Worm (Caenorhabditis elegans) whole organism, L2 larva: ENCODE data around the gene H10D18.5.

ENCODE experiments used
- C34F6.9 ChIP-seq: fragments of 150-350 bp; optimal IDR thresholded peaks from 2 replicates; lab custom pipeline; 2014; ENCODE audit warnings: missing biosample characterization, missing genetic modification characterization
- F13H6.1 ChIP-seq: sonication (generic microtip); optimal IDR thresholded peaks from 2 replicates; lab custom pipeline; 2016; ENCODE audit warnings: missing genetic modification characterization, missing compliant biosample characterization
- R02D3.7 ChIP-seq: fragments of 150-350 bp; optimal IDR thresholded peaks from 2 replicates; lab custom pipeline; 2014; ENCODE audit warnings: missing biosample characterization, missing genetic modification characterization
- Y55F3AM.14 ChIP-seq: fragments of 200-800 bp; sonication (Bioruptor generic); optimal IDR thresholded peaks from 2 replicates; lab custom pipeline; 2018; ENCODE audit warnings: mild to moderate bottlenecking, missing genetic modification characterization, missing compliant biosample characterization
- alr-1 ChIP-seq: fragments of 150-350 bp; optimal IDR thresholded peaks from 2 replicates; lab custom pipeline; 2014; ENCODE audit warnings: missing biosample characterization, missing genetic modification characterization
- aly-2 ChIP-seq: fragments of 150-350 bp; optimal IDR thresholded peaks from 2 replicates; lab custom pipeline; 2014; ENCODE audit warnings: missing biosample characterization, missing genetic modification characterization
- ama-1 ChIP-seq: fragments of 150-350 bp; optimal IDR thresholded peaks from 2 replicates; lab custom pipeline; 2018; ENCODE audit warnings: inconsistent platforms
- ceh-16 ChIP-seq: fragments of 150-350 bp; optimal IDR thresholded peaks from 2 replicates; lab custom pipeline; 2014; ENCODE audit warnings: missing biosample characterization, missing genetic modification characterization
- ceh-82 ChIP-seq: fragments of 150-350 bp; optimal IDR thresholded peaks from 2 replicates; lab custom pipeline; 2014; ENCODE audit warnings: missing biosample characterization, missing genetic modification characterization
- crh-2 ChIP-seq: sonication (generic microtip); optimal IDR thresholded peaks from 2 replicates; lab custom pipeline; 2017; ENCODE audit warnings: missing biosample characterization, missing genetic modification characterization
- dmd-4 ChIP-seq: sonication (generic microtip); optimal IDR thresholded peaks from 2 replicates; lab custom pipeline; 2017; ENCODE audit warnings: missing biosample characterization, missing genetic modification characterization
- egl-27 ChIP-seq: sonication (generic microtip); optimal IDR thresholded peaks from 3 replicates; lab custom pipeline; 2017; ENCODE audit warnings: missing biosample characterization, missing genetic modification reagents, missing genetic modification characterization
- elt-1 ChIP-seq: fragments of 150-350 bp; optimal IDR thresholded peaks from 2 replicates; lab custom pipeline; 2014; ENCODE audit warnings: missing biosample characterization, missing genetic modification characterization
- elt-3 ChIP-seq: sonication (generic microtip); optimal IDR thresholded peaks from 2 replicates; lab custom pipeline; 2017; ENCODE audit warnings: missing biosample characterization, missing genetic modification characterization
- fos-1 ChIP-seq: fragments of 150-350 bp; optimal IDR thresholded peaks from 2 replicates; lab custom pipeline; 2014; ENCODE audit warnings: missing biosample characterization, missing genetic modification characterization
- gmeb-1 ChIP-seq: fragments of 150-350 bp; optimal IDR thresholded peaks from 2 replicates; lab custom pipeline; 2014; ENCODE audit warnings: missing biosample characterization, missing genetic modification characterization
- lin-11 ChIP-seq: fragments of 150-350 bp; sonication (generic microtip); optimal IDR thresholded peaks from 2 replicates; lab custom pipeline; 2014; ENCODE audit warnings: missing biosample characterization, missing genetic modification characterization, inconsistent platforms, mixed read lengths
- lin-13 ChIP-seq: fragments of 150-350 bp; optimal IDR thresholded peaks from 2 replicates; lab custom pipeline; 2014; ENCODE audit warnings: missing biosample characterization, missing genetic modification reagents, missing genetic modification characterization
- lin-39 ChIP-seq: fragments of 150-350 bp; optimal IDR thresholded peaks from 2 replicates; lab custom pipeline; 2014; ENCODE audit warnings: missing biosample characterization, missing genetic modification reagents, missing genetic modification characterization
- lsy-2 ChIP-seq, 2 experiments: fragments of 150-350 bp in 1 of 2; sonication (generic microtip) in 1 of 2; optimal IDR thresholded peaks; 2 replicates each; lab custom pipeline; 2014 to 2017; ENCODE audit warnings: missing biosample characterization in 2 of 2, missing genetic modification characterization in 2 of 2
- mab-5 ChIP-seq: fragments of 150-350 bp; optimal IDR thresholded peaks from 2 replicates; lab custom pipeline; 2014; ENCODE audit warnings: missing biosample characterization, missing genetic modification characterization
- mdl-1 ChIP-seq, 2 experiments: fragments of 150-350 bp in 1 of 2; sonication (generic microtip) in 1 of 2; optimal IDR thresholded peaks; 2 replicates each; lab custom pipeline; 2017; ENCODE audit warnings: missing biosample characterization in 2 of 2, missing genetic modification characterization in 2 of 2
- nhr-10 ChIP-seq: sonication (generic microtip); optimal IDR thresholded peaks from 2 replicates; lab custom pipeline; 2017; ENCODE audit warnings: missing biosample characterization, missing genetic modification characterization
- nhr-11 ChIP-seq: fragments of 150-350 bp; optimal IDR thresholded peaks from 2 replicates; lab custom pipeline; 2014; ENCODE audit warnings: missing biosample characterization, missing genetic modification characterization
- nhr-129 ChIP-seq: fragments of 150-350 bp; optimal IDR thresholded peaks from 2 replicates; lab custom pipeline; 2014; ENCODE audit warnings: missing biosample characterization, missing genetic modification characterization
- nhr-21 ChIP-seq: fragments of 150-350 bp; optimal IDR thresholded peaks from 2 replicates; lab custom pipeline; 2014; ENCODE audit warnings: missing biosample characterization, missing genetic modification characterization
- nhr-77 ChIP-seq: fragments of 150-350 bp; optimal IDR thresholded peaks from 2 replicates; lab custom pipeline; 2014; ENCODE audit warnings: missing biosample characterization, missing genetic modification characterization
- sem-4 ChIP-seq: fragments of 150-350 bp; optimal IDR thresholded peaks from 2 replicates; lab custom pipeline; 2014; ENCODE audit warnings: missing biosample characterization, missing genetic modification reagents, missing genetic modification characterization
- skn-1 ChIP-seq: sonication (generic microtip); optimal IDR thresholded peaks from 2 replicates; lab custom pipeline; 2017; ENCODE audit warnings: missing biosample characterization, missing genetic modification characterization
- sma-3 ChIP-seq: sonication (generic microtip); optimal IDR thresholded peaks from 2 replicates; lab custom pipeline; 2016; ENCODE audit warnings: missing genetic modification reagents, missing genetic modification characterization, missing compliant biosample characterization
- sma-9 ChIP-seq, 2 experiments: fragments of 150-350 bp in 1 of 2; sonication (generic microtip) in 1 of 2; optimal IDR thresholded peaks; 2 replicates each; lab custom pipeline; 2014 to 2016; ENCODE audit warnings: missing genetic modification characterization in 2 of 2, mild to moderate bottlenecking in 1 of 2, missing biosample characterization in 1 of 2, missing compliant biosample characterization in 1 of 2, missing genetic modification reagents in 1 of 2, moderate library complexity in 1 of 2
- snpc-4 ChIP-seq: fragments of 150-350 bp; optimal IDR thresholded peaks from 2 replicates; lab custom pipeline; 2014; ENCODE audit warnings: missing biosample characterization, missing genetic modification characterization
- unc-39 ChIP-seq: fragments of 150-350 bp; optimal IDR thresholded peaks from 2 replicates; lab custom pipeline; 2014; ENCODE audit warnings: missing biosample characterization, missing genetic modification characterization
- unc-55 ChIP-seq: fragments of 150-350 bp; sonication (generic microtip); optimal IDR thresholded peaks from 3 replicates; lab custom pipeline; 2014; ENCODE audit warnings: missing biosample characterization, missing genetic modification reagents, missing genetic modification characterization
- unc-62 ChIP-seq: fragments of 150-350 bp; optimal IDR thresholded peaks from 2 replicates; lab custom pipeline; 2014; ENCODE audit warnings: missing biosample characterization, missing genetic modification reagents, missing genetic modification characterization
- ztf-11 ChIP-seq: sonication (generic microtip); optimal IDR thresholded peaks from 2 replicates; lab custom pipeline; 2017; ENCODE audit warnings: missing biosample characterization, missing genetic modification characterization

The H10D18.5 gene

DNA sequence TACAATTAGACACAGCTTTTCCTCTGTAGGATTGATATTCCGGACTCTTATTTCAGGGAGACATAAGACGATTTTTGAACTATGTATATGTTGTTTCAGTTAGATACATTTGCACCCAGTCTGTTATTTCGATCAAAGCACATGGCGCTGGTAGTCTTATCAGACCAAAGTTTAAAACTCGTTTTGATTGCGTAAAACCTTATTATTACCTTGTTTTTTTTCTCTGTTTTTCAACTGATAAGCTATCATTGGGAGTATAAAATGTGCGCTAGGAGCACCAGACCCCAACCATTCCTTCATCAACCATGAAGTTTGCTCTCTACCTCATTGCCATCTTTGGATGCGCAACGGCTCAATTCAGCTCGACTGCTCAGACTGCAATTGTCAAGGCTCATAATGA, 19.2 kb downstream of the H10D18.5 start, which contains the start of gene scl-12:
Gene scl-12 (plus strand): TSS at position 301 of the 400 bp plus-strand sequence.
- TF ChIP-seq ama-1 (no peak), unc-39 (tag; lab: Kevin White, UChicago) (no peak), lsy-2 (tag; optimal IDR thresholded peaks at IDR 0.05; lab: Kevin White, UChicago) (no peak), lin-13 (no peak), sem-4 (tag; lab: Kevin White, UChicago) (no peak), elt-1 (tag; lab: Kevin White, UChicago) (no peak), mdl-1 (tag; optimal IDR thresholded peaks at IDR 0.05; lab: Kevin White, UChicago) (no peak), nhr-10 (tag; lab: Kevin White, UChicago) (no peak), aly-2 (tag; lab: Kevin White, UChicago) (no peak), elt-3 (tag; lab: Kevin White, UChicago) (no peak), nhr-77 (no peak), lin-11 (tag; lab: Kevin White, UChicago) (no peak), unc-62 (no peak), dmd-4 (no peak), sma-9 (GFP tag; optimal IDR thresholded peaks at IDR 0.05; lab: Kevin White, UChicago) (no peak), sma-9 (tag; optimal IDR thresholded peaks at IDR 0.05; lab: Kevin White, UChicago) (no peak)
- TF ChIP-seq, all 48 proteins: peak for 0

- no peak for TF ChIP-seq lin-39
- no peak for TF ChIP-seq R02D3.7 (tag; lab: Kevin White, UChicago)
- no peak for TF ChIP-seq skn-1 (tag; lab: Kevin White, UChicago)
- no peak for TF ChIP-seq snpc-4 (tag; lab: Kevin White, UChicago)
- no peak for TF ChIP-seq nhr-10 (tag; lab: Kevin White, UChicago)
- no peak for TF ChIP-seq ama-1
- TF ChIP-seq mab-5, result no peak
- no peak for TF ChIP-seq elt-1 (tag; lab: Kevin White, UChicago)
- no peak for TF ChIP-seq ceh-16 (tag; lab: Kevin White, UChicago)
- no peak for TF ChIP-seq alr-1
- TF ChIP-seq gmeb-1 (tag; lab: Kevin White, UChicago), result no peak
- TF ChIP-seq sma-3 (GFP tag; lab: Kevin White, UChicago), result no peak
- no peak for TF ChIP-seq crh-2
- TF ChIP-seq lsy-2 (tag; optimal IDR thresholded peaks at IDR 0.05; lab: Kevin White, UChicago), result no peak
- no peak for TF ChIP-seq nhr-11 (tag; lab: Kevin White, UChicago)
- TF ChIP-seq C34F6.9 (tag; lab: Kevin White, UChicago), result no peak
- TF ChIP-seq elt-3 (tag; lab: Kevin White, UChicago), result no peak
These were observed 20.0 kb downstream of the H10D18.5 start, which contains the start of gene scl-13 for ce11 chrV:3811541-3811940. scl-13 (minus strand) TSS chrV:3811641.

- no peak for TF ChIP-seq F13H6.1
- no peak for TF ChIP-seq Y55F3AM.14
- no peak for TF ChIP-seq nhr-21 (tag; lab: Kevin White, UChicago)
- TF ChIP-seq R02D3.7 (tag; lab: Kevin White, UChicago), result no peak
- no peak for TF ChIP-seq ceh-16 (tag; lab: Kevin White, UChicago)
- no peak for TF ChIP-seq nhr-129 (tag; lab: Kevin White, UChicago)
- TF ChIP-seq sem-4 (tag; lab: Kevin White, UChicago), result no peak
- TF ChIP-seq ceh-82, result no peak
- TF ChIP-seq unc-39 (tag; lab: Kevin White, UChicago), result no peak
- TF ChIP-seq egl-27 (tag; lab: Kevin White, UChicago), result no peak
- no peak for TF ChIP-seq lin-11 (tag; lab: Kevin White, UChicago)
- TF ChIP-seq, all 48 proteins: peak for 0
These were observed 21.5 kb downstream of the H10D18.5 start for ce11 chrV:3810035-3810434.

DNA sequence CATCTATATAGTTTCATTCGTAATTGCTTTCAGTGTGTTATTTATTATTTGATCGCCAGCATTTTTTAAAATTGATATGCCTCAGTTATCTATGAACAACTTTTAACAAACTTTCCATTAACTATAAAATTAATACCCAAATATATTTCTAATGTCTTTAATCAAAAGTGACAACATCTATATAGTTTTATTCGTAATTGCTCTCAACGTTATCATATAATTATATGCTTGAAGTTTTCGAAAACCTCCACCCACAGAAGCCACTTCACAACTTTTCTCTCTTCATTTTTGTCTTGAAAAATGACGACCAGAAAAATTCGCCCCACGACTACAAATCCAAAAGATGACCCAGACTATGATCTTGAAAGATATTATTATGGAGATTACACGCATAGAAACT, 23.2 kb downstream of the H10D18.5 start, which contains the start of gene srw-6:
Gene srw-6 (plus strand): TSS at position 301 of the 400 bp plus-strand sequence.
- TF ChIP-seq Y55F3AM.14 (no peak), lin-13 (no peak), alr-1 (no peak), unc-39 (tag; lab: Kevin White, UChicago) (no peak), nhr-10 (tag; lab: Kevin White, UChicago) (no peak), sem-4 (tag; lab: Kevin White, UChicago) (no peak), fos-1 (tag; lab: Kevin White, UChicago) (no peak)

- TF ChIP-seq fos-1 (tag; lab: Kevin White, UChicago), result no peak
- no peak for TF ChIP-seq unc-39 (tag; lab: Kevin White, UChicago)
- no peak for TF ChIP-seq nhr-10 (tag; lab: Kevin White, UChicago)
- no peak for TF ChIP-seq unc-55 (GFP tag; lab: Kevin White, UChicago)
- TF ChIP-seq ztf-11 (tag; lab: Kevin White, UChicago), result no peak
- TF ChIP-seq, all 48 proteins: peak for 0
These were observed 23.7 kb downstream of the H10D18.5 start for ce11 chrV:3807846-3808245.
